Worm (Caenorhabditis elegans) whole organism, midembryonic: ENCODE results near the gene Y41C4A.12.

Experiments used
- T22C8.4 ChIP-seq: fragments of 200-800 bp; sonication (Bioruptor generic); IDR thresholded peaks from 2 replicates; pipeline ENCODE4 v1.3.6; 2022; ENCODE audit warnings: missing genetic modification characterization, missing compliant biosample characterization
- cog-1 ChIP-seq: sonication (generic microtip); optimal IDR thresholded peaks from 2 replicates; lab custom pipeline; 2016; ENCODE audit warnings: missing genetic modification characterization, missing compliant biosample characterization
- flt-1 ChIP-seq: fragments of 200-800 bp; sonication (Bioruptor generic); IDR thresholded peaks from 2 replicates; pipeline ENCODE4 v1.3.6; 2022; ENCODE audit warnings: missing genetic modification characterization, missing compliant biosample characterization
- klf-2 ChIP-seq: fragments of 200-800 bp; sonication (Bioruptor generic); conservative IDR thresholded peaks from 2 replicates; pipeline ENCODE4 v1.3.6; 2022; ENCODE audit warnings: missing genetic modification reagents, missing genetic modification characterization, missing compliant biosample characterization
- med-1 ChIP-seq: sonication (generic microtip); optimal IDR thresholded peaks from 2 replicates; lab custom pipeline; 2017; ENCODE audit warnings: missing genetic modification characterization, mild to moderate bottlenecking, missing compliant biosample characterization, antibody characterized with exemption, missing genetic modification reagents; ENCODE audit not compliant: insufficient read depth
- ref-1 ChIP-seq: fragments of 200-800 bp; sonication (Bioruptor generic); conservative IDR thresholded peaks from 2 replicates; pipeline ENCODE4 v1.3.6; 2022; ENCODE audit warnings: missing genetic modification reagents, missing genetic modification characterization, missing compliant biosample characterization
- tab-1 ChIP-seq: fragments of 200-800 bp; sonication (Bioruptor generic); IDR thresholded peaks from 2 replicates; pipeline ENCODE4 v1.3.6; 2022; ENCODE audit warnings: missing genetic modification characterization, missing compliant biosample characterization
- ztf-23 ChIP-seq: fragments of 200-800 bp; sonication (Bioruptor generic); IDR thresholded peaks from 2 replicates; pipeline ENCODE4 v1.3.6; 2022; ENCODE audit warnings: missing genetic modification reagents, missing genetic modification characterization, missing compliant biosample characterization
- ztf-29 ChIP-seq: fragments of 200-800 bp; sonication (Bioruptor generic); IDR thresholded peaks from 2 replicates; pipeline ENCODE4 v1.3.6; 2022; ENCODE audit warnings: missing genetic modification reagents, missing genetic modification characterization, missing compliant biosample characterization

Gene Y41C4A.12

DNA sequence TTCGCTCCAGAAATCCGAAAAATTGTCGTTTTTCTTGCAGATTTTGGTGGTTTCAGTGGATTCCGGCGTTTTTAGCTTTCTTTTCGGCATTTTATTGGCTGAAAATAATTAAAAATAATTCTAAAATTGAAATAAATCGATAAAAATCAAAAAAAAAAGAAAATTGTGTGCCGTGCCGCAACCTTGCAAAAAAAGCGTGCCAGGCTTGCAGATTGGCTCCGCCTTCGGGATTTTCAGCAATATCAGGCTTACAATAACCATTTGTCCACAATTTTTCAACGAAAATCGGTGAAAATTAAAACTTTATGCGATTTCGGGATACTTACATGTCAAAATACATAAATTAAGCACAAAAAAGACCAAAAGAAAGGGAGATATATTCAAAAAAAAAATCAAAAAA lies 7.9 kb downstream of the Y41C4A.12 start, which contains the start of gene Y41C4A.9:
Gene Y41C4A.9, minus strand, starts transcription at position 98 of the 400 bp plus-strand sequence.
- TF ChIP-seq med-1 (GFP tag; lab: Kevin White, UChicago) (no peak), ref-1 (GFP tag; lab: Robert Waterston, UW) (no peak), klf-2 (GFP tag; lab: Robert Waterston, UW) (no peak), T22C8.4 (no peak), ztf-23 (GFP tag; lab: Robert Waterston, UW) (no peak), flt-1 (GFP tag; lab: Robert Waterston, UW) (no peak), tab-1 (GFP tag; lab: Robert Waterston, UW) (no peak), ztf-29 (GFP tag; lab: Robert Waterston, UW) (no peak)

DNA sequence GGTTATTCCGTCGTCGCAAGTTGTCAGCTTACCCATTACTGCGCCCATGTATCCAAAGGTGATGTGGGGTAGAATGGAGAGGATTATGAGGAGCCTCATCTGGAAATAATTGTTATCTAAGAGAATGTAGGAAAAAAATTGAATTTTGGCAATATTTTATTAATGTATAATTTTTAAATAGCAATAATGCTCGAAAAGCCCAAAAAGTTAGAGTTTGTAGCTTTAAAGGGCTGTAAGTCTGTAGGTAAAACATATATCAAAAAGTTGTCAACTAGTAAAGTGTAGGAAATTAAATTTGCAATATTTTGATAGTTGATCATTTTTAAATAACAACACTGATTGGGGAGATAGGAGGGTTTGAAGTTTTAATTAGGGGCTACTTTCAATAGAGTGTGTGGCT lies 17.8 kb downstream of the Y41C4A.12 start, which contains the start of gene Y41C4A.8:
Gene Y41C4A.8, minus strand, starts transcription at position 101 of the 400 bp plus-strand sequence.
- TF ChIP-seq tab-1 (GFP tag; lab: Robert Waterston, UW) = no peak
- TF ChIP-seq ref-1 (GFP tag; lab: Robert Waterston, UW) = no peak
- TF ChIP-seq cog-1 (tag; lab: Kevin White, UChicago) = no peak
- no peak for TF ChIP-seq ztf-23 (GFP tag; lab: Robert Waterston, UW)
- no peak for TF ChIP-seq T22C8.4
- no peak for TF ChIP-seq med-1 (GFP tag; lab: Kevin White, UChicago)
- TF ChIP-seq klf-2 (GFP tag; lab: Robert Waterston, UW) = no peak
- no peak for TF ChIP-seq flt-1 (GFP tag; lab: Robert Waterston, UW)
- no peak for TF ChIP-seq ztf-29 (GFP tag; lab: Robert Waterston, UW)

DNA sequence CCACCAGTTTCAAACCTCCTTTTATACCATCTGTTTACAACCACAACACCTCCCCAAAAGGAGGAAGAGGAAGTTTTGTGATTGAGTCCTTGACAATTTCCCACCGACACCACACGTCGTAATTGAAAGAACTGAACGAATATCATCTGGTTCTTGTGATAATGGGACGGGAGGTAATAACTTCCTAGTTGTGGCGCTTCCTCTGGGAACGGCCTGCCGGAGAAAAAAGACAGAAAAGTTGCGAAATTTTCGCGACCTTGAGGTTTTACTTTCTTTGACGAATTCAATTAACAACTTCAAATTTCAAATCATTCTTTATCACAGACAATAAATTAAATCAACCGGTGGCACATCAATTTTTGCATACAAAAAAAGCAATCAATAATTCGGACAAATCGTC lies 19.8 kb downstream of the Y41C4A.12 start, which contains the start of gene col-96:
Gene col-96, minus strand, starts transcription at position 101 of the 400 bp plus-strand sequence.
- TF ChIP-seq ztf-29 (GFP tag; lab: Robert Waterston, UW) (no peak), klf-2 (GFP tag; lab: Robert Waterston, UW) (no peak), flt-1 (GFP tag; lab: Robert Waterston, UW) (no peak), T22C8.4 (no peak), med-1 (GFP tag; lab: Kevin White, UChicago) (no peak), tab-1 (GFP tag; lab: Robert Waterston, UW) (no peak), cog-1 (tag; lab: Kevin White, UChicago) (no peak), ztf-23 (GFP tag; lab: Robert Waterston, UW) (no peak), ref-1 (GFP tag; lab: Robert Waterston, UW) (no peak)

DNA sequence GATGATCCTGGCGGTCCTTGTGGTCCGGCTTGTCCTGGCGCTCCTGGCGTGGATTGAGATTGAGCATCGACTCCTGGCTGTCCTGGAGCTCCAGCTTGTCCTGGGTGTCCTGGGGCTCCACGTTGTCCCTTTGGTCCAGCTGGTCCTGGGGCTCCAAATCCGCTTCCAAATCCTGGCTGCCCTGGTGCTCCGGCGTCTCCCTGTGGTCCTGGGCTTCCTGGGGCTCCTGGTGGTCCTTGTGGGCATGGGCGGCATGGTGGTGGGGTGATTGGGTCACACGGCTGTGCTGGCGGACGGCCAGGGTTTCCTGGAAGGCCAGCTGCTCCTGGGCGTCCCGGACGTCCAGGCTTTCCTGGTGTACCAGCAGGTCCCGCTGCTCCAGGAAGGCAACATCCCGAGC lies 20.6 kb downstream of the Y41C4A.12 start:
- TF ChIP-seq ztf-23 (GFP tag; lab: Robert Waterston, UW) = no peak
- no peak for TF ChIP-seq ztf-29 (GFP tag; lab: Robert Waterston, UW)
- no peak for TF ChIP-seq cog-1 (tag; lab: Kevin White, UChicago)
- TF ChIP-seq med-1 (GFP tag; lab: Kevin White, UChicago) = no peak
- TF ChIP-seq klf-2 (GFP tag; lab: Robert Waterston, UW) = no peak
- no peak for TF ChIP-seq ref-1 (GFP tag; lab: Robert Waterston, UW)
- TF ChIP-seq flt-1 (GFP tag; lab: Robert Waterston, UW) = no peak
- TF ChIP-seq tab-1 (GFP tag; lab: Robert Waterston, UW) = no peak
- no peak for TF ChIP-seq T22C8.4

DNA sequence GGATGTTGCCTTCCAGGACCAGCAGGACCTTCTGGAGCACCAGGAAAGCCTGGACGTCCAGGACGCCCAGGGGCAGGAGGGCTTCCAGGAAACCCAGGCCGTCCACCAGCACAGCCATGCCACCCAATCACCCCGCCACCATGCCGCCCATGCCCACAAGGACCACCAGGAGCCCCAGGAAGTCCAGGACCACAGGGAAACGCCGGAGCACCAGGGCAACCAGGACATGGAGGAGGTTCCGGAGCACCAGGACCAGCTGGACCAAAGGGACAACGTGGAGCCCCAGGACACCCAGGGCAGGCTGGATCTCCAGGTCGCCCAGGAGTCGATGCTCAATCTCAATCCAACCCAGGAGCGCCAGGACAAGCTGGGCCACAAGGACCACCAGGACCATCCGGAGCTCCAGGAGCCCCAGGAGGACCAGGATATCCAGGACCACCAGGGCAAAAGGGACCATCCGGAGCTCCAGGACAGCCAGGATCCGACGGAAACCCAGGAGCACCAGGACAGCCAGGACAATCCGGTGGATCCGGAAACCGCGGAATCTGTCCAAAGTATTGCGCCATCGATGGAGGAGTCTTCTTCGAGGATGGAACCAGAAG lies 22.0 kb downstream of the Y41C4A.12 start:
- TF ChIP-seq cog-1 (tag; lab: Kevin White, UChicago) (no peak), med-1 (GFP tag; lab: Kevin White, UChicago) (no peak), T22C8.4 (no peak), ztf-29 (GFP tag; lab: Robert Waterston, UW) (no peak), flt-1 (GFP tag; lab: Robert Waterston, UW) (0 out of 2 replicates have a peak, but pooled peaks have one; percentile 53), ref-1 (GFP tag; lab: Robert Waterston, UW) (no peak), tab-1 (GFP tag; lab: Robert Waterston, UW) (no peak)

DNA sequence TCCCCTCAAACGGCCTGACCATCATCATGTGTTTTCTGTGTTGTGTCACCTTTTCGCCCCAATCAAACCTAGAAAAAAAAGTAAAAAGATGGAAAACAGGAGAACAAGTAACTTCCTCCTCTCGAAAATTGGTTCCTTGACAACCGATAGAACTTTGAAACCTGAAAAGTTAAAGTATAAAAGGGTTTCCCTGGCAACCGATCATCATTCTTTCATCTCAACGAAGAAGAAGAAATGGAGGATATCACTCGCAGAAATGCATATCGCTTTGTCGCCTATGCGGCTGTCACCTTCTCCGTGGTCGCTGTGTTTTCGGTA lies 22.8 kb downstream of the Y41C4A.12 start, which contains the start of gene col-95:
Gene col-95, plus strand, starts transcription at position 219 of the 318 bp plus-strand sequence.
- TF ChIP-seq tab-1 (GFP tag; lab: Robert Waterston, UW) (no peak), ztf-29 (GFP tag; lab: Robert Waterston, UW) (no peak), cog-1 (tag; lab: Kevin White, UChicago) (no peak), ref-1 (GFP tag; lab: Robert Waterston, UW) (no peak), ztf-23 (GFP tag; lab: Robert Waterston, UW) (no peak), med-1 (GFP tag; lab: Kevin White, UChicago) (no peak), klf-2 (GFP tag; lab: Robert Waterston, UW) (no peak), T22C8.4 (no peak), flt-1 (GFP tag; lab: Robert Waterston, UW) (no peak)

DNA sequence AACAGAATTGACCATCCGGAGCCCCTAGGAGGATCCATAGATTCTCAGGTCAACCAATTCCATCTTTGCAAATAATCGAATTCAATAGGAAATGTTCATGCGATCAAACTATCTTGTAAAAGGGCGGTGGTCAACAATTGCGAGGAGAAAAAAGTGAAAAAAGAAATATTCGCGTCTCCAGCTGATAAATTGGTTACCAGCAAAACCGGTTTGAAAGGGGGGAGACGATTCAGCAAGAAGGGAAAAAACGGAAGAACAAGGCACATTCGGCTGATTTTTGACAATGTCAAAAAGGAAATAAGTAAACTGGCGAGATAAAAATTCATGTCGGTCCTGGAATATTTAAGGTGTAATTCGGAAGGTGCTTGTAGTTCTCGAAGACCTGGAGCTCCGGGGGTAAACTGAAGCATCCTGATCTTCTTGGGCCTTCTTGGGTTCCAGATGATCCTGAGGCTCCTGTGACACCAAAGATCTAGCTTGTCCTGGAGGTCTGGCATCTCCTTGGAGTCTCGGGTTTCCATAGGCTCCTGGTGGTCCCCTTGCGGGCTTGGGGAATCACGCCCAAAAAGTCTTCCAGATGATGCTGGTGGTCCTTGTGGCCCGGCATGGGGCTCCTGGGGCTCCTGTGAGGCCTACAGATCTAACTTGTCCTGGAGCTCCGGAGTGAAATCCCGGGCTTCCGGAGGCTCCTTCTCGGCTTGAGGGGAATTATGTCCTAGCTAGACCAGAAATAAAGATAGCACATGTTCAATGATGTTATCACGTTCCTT lies 23.3 kb downstream of the Y41C4A.12 start:
- TF ChIP-seq klf-2 (GFP tag; lab: Robert Waterston, UW) (no peak), med-1 (GFP tag; lab: Kevin White, UChicago) (no peak), ztf-29 (GFP tag; lab: Robert Waterston, UW) (no peak), ref-1 (GFP tag; lab: Robert Waterston, UW) (no peak), ztf-23 (GFP tag; lab: Robert Waterston, UW) (no peak), T22C8.4 (no peak), cog-1 (tag; lab: Kevin White, UChicago) (no peak), tab-1 (GFP tag; lab: Robert Waterston, UW) (no peak), flt-1 (GFP tag; lab: Robert Waterston, UW) (no peak)

DNA sequence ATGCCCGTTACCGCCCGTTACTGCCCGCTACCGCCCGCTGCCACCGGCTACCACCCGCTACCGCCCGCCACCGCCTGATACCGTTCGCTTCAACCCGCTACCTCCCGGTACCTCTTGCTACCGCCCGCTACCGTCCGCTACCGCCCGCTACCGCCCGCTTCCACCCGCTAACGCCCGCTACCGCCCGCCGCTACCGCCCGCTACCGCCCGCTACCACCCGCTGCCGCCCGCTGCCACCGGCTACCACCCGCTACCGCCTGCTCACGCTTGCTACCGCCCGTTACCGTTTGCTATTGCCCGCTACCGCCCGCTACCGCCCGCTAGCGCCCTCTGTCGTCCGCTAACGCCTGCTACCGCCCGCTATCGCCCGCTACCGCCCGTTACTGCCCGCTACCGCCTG lies 24.6 kb downstream of the Y41C4A.12 start:
- TF ChIP-seq ztf-23 (GFP tag; lab: Robert Waterston, UW) (no peak), T22C8.4 (no peak), cog-1 (tag; lab: Kevin White, UChicago) (no peak), med-1 (GFP tag; lab: Kevin White, UChicago) (no peak), tab-1 (GFP tag; lab: Robert Waterston, UW) (no peak; the same call in 1 of the 2 replicates), klf-2 (GFP tag; lab: Robert Waterston, UW) (no peak), ref-1 (GFP tag; lab: Robert Waterston, UW) (no peak), flt-1 (GFP tag; lab: Robert Waterston, UW) (no peak), ztf-29 (GFP tag; lab: Robert Waterston, UW) (no peak)
